Worm (Caenorhabditis elegans) whole organism, young adult: ENCODE measurements around the gene C47A4.3.

Experiments
- ama-1 ChIP-seq, 3 experiments: fragments of 150-350 bp in 1 of 3; sonication (generic microtip) in 2 of 3; optimal IDR thresholded peaks; 2 replicates each; lab custom pipeline; 2014 to 2018; ENCODE audit warnings: missing biosample characterization in 2 of 3, missing genetic modification characterization in 2 of 3, missing genetic modification reagents in 2 of 3
- ccch-3 ChIP-seq: fragments of 200-800 bp; sonication (Bioruptor generic); optimal IDR thresholded peaks from 2 replicates; lab custom pipeline; 2018; ENCODE audit warnings: mild to moderate bottlenecking, missing genetic modification characterization, missing compliant biosample characterization
- ceh-58 ChIP-seq: fragments of 200-800 bp; sonication (Bioruptor generic); IDR thresholded peaks from 2 replicates; pipeline ENCODE4 v1.3.6; 2022; ENCODE audit warnings: missing genetic modification characterization, missing compliant biosample characterization
- dox-1 ChIP-seq: fragments of 200-800 bp; sonication (Bioruptor generic); IDR thresholded peaks from 2 replicates; pipeline ENCODE4 v1.3.6; 2022; ENCODE audit warnings: missing genetic modification reagents, missing genetic modification characterization, missing compliant biosample characterization
- dpl-1 ChIP-seq: fragments of 150-350 bp; optimal IDR thresholded peaks from 2 replicates; lab custom pipeline; 2014; ENCODE audit warnings: missing biosample characterization, missing genetic modification reagents, missing genetic modification characterization
- ets-4 ChIP-seq: fragments of 200-800 bp; sonication (Bioruptor generic); optimal IDR thresholded peaks from 2 replicates; lab custom pipeline; 2018; ENCODE audit warnings: mild to moderate bottlenecking, missing genetic modification characterization, missing compliant biosample characterization
- hmg-1.2 ChIP-seq: fragments of 200-800 bp; sonication (Bioruptor generic); IDR thresholded peaks from 2 replicates; pipeline ENCODE4 v1.3.6; 2022; ENCODE audit warnings: missing genetic modification reagents, missing genetic modification characterization, missing compliant biosample characterization
- lin-26 ChIP-seq: fragments of 200-800 bp; sonication (Bioruptor generic); IDR thresholded peaks from 2 replicates; pipeline ENCODE4 v1.3.6; 2022; ENCODE audit warnings: missing genetic modification reagents, missing genetic modification characterization, missing compliant biosample characterization
- madf-8 ChIP-seq: fragments of 200-800 bp; sonication (Bioruptor generic); conservative IDR thresholded peaks from 2 replicates; pipeline ENCODE4 v1.3.6; 2022; ENCODE audit warnings: missing genetic modification reagents, missing genetic modification characterization, missing compliant biosample characterization
- mes-4 ChIP-seq: sonication (generic microtip); optimal IDR thresholded peaks from 2 replicates; lab custom pipeline; 2016; ENCODE audit warnings: missing genotype, missing genetic modification characterization, missing compliant biosample characterization
- mxl-1 ChIP-seq: sonication (generic microtip); optimal IDR thresholded peaks from 2 replicates; lab custom pipeline; 2016; ENCODE audit warnings: missing genetic modification characterization, missing compliant biosample characterization
- snpc-4 ChIP-seq, 5 experiments: fragments of 150-350 bp in 1 of 5; sonication (generic microtip) in 4 of 5; optimal IDR thresholded peaks; 2 replicates each; lab custom pipeline; 2014 to 2018; ENCODE audit warnings: missing genetic modification characterization in 5 of 5, missing biosample characterization in 3 of 5, antibody characterized with exemption in 2 of 5, mild to moderate bottlenecking in 2 of 5, missing compliant biosample characterization in 2 of 5, missing genotype in 2 of 5, moderate library complexity in 2 of 5, missing genetic modification reagents in 1 of 5
- unc-62 ChIP-seq: fragments of 150-350 bp; optimal IDR thresholded peaks from 2 replicates; lab custom pipeline; 2014; ENCODE audit warnings: missing biosample characterization, missing genetic modification reagents, missing genetic modification characterization
- zfh-2 ChIP-seq: fragments of 200-800 bp; sonication (Bioruptor generic); conservative IDR thresholded peaks from 2 replicates; pipeline ENCODE4 v1.3.6; 2022; ENCODE audit warnings: missing genetic modification reagents, missing genetic modification characterization, missing compliant biosample characterization

- TF ChIP-seq ets-4 (no peak), madf-8 (GFP tag; lab: Robert Waterston, UW) (no peak), ceh-58 (GFP tag; lab: Robert Waterston, UW) (no peak), mes-4 (no peak), zfh-2 (GFP tag; lab: Robert Waterston, UW) (no peak), ama-1 (optimal IDR thresholded peaks at IDR 0.05; lab: Kevin White, UChicago) (no peak), ama-1 (GFP tag; optimal IDR thresholded peaks at IDR 0.05; lab: Kevin White, UChicago) (no peak), ccch-3 (GFP tag; lab: Kevin White, UChicago) (no peak), hmg-1.2 (no peak), unc-62 (GFP tag; lab: Kevin White, UChicago) (no peak), snpc-4 (GFP tag; optimal IDR thresholded peaks at IDR 0.05; lab: Kevin White, UChicago) (no peak), snpc-4 (tag; optimal IDR thresholded peaks at IDR 0.05; lab: Kevin White, UChicago) (peak in 1 of 4 experiments; percentile 8), mxl-1 (no peak), lin-26 (GFP tag; lab: Robert Waterston, UW) (no peak), dpl-1 (GFP tag; lab: Kevin White, UChicago) (no peak), dox-1 (GFP tag; lab: Robert Waterston, UW) (no peak)
Observed at ce11 chrIV:13695720-13696364, 46.3 kb downstream of the C47A4.3 start.
